Worm (Caenorhabditis elegans) whole organism, L3 larva: ENCODE measurements around the gene T15H9.5.

Source experiments
- ZK546.5 ChIP-seq: sonication (generic microtip); optimal IDR thresholded peaks from 2 replicates; lab custom pipeline; 2017; ENCODE audit warnings: missing biosample characterization, missing genetic modification characterization
- aly-2 ChIP-seq: fragments of 150-350 bp; optimal IDR thresholded peaks from 2 replicates; lab custom pipeline; 2014; ENCODE audit warnings: missing biosample characterization, missing genetic modification characterization
- ama-1 ChIP-seq: fragments of 150-350 bp; optimal IDR thresholded peaks from 2 replicates; lab custom pipeline; 2018
- ceh-16 ChIP-seq: sonication (generic microtip); optimal IDR thresholded peaks from 2 replicates; lab custom pipeline; 2017; ENCODE audit warnings: missing biosample characterization, missing genetic modification characterization
- ceh-28 ChIP-seq: fragments of 150-350 bp; optimal IDR thresholded peaks from 2 replicates; lab custom pipeline; 2014; ENCODE audit warnings: missing biosample characterization, missing genetic modification reagents, missing genetic modification characterization
- ceh-82 ChIP-seq: fragments of 150-350 bp; optimal IDR thresholded peaks from 2 replicates; lab custom pipeline; 2014; ENCODE audit warnings: missing biosample characterization, missing genetic modification characterization
- ceh-9 ChIP-seq: sonication (generic microtip); optimal IDR thresholded peaks from 2 replicates; lab custom pipeline; 2018; ENCODE audit warnings: missing biosample characterization, missing genetic modification characterization
- daf-12 ChIP-seq: fragments of 150-350 bp; optimal IDR thresholded peaks from 2 replicates; lab custom pipeline; 2014; ENCODE audit warnings: missing biosample characterization, missing genetic modification reagents, missing genetic modification characterization
- egl-5 ChIP-seq: fragments of 150-350 bp; optimal IDR thresholded peaks from 2 replicates; lab custom pipeline; 2017; ENCODE audit warnings: missing biosample characterization, missing genetic modification reagents, missing genetic modification characterization, inconsistent platforms
- elt-1 ChIP-seq: fragments of 150-350 bp; optimal IDR thresholded peaks from 2 replicates; lab custom pipeline; 2014; ENCODE audit warnings: missing biosample characterization, missing genetic modification characterization
- elt-2 ChIP-seq: sonication (generic microtip); optimal IDR thresholded peaks from 2 replicates; lab custom pipeline; 2016; ENCODE audit warnings: missing genetic modification reagents, mild to moderate bottlenecking, missing genetic modification characterization, missing compliant biosample characterization
- elt-3 ChIP-seq, 3 experiments: fragments of 150-350 bp in 1 of 3; sonication (generic microtip) in 2 of 3; optimal IDR thresholded peaks; 2 replicates in 2 of 3; 4 replicates in 1 of 3; lab custom pipeline; 2014 to 2017; ENCODE audit warnings: missing biosample characterization in 3 of 3, missing genetic modification characterization in 3 of 3
- eor-1 ChIP-seq, 2 experiments: fragments of 150-350 bp; optimal IDR thresholded peaks; 2 replicates each; lab custom pipeline; 2014 to 2018; ENCODE audit warnings: missing biosample characterization in 2 of 2, missing genetic modification characterization in 2 of 2
- fkh-10 ChIP-seq: sonication (generic microtip); optimal IDR thresholded peaks from 2 replicates; lab custom pipeline; 2017; ENCODE audit warnings: missing biosample characterization, missing genetic modification reagents, missing genetic modification characterization
- fos-1 ChIP-seq: fragments of 150-350 bp; optimal IDR thresholded peaks from 2 replicates; lab custom pipeline; 2014; ENCODE audit warnings: missing biosample characterization, missing genetic modification characterization
- hmg-11 ChIP-seq: sonication (generic microtip); optimal IDR thresholded peaks from 2 replicates; lab custom pipeline; 2016; ENCODE audit warnings: missing genetic modification characterization, missing compliant biosample characterization
- lin-39 ChIP-seq: fragments of 150-350 bp; optimal IDR thresholded peaks from 2 replicates; lab custom pipeline; 2018; ENCODE audit warnings: missing biosample characterization, missing genetic modification reagents, missing genetic modification characterization
- lsy-12 ChIP-seq: sonication (generic microtip); optimal IDR thresholded peaks from 2 replicates; lab custom pipeline; 2016; ENCODE audit warnings: mild to moderate bottlenecking, missing genetic modification characterization, missing compliant biosample characterization
- mdl-1 ChIP-seq: fragments of 150-350 bp; optimal IDR thresholded peaks from 2 replicates; lab custom pipeline; 2014; ENCODE audit warnings: missing biosample characterization, missing genetic modification characterization
- nfya-1 ChIP-seq: sonication (generic microtip); optimal IDR thresholded peaks from 2 replicates; lab custom pipeline; 2017; ENCODE audit warnings: missing genetic modification characterization, mild to moderate bottlenecking, missing compliant biosample characterization, antibody characterized with exemption, moderate library complexity; ENCODE audit not compliant: insufficient read depth
- nhr-11 ChIP-seq: fragments of 150-350 bp; optimal IDR thresholded peaks from 2 replicates; lab custom pipeline; 2014; ENCODE audit warnings: missing biosample characterization, missing genetic modification characterization
- nhr-12 ChIP-seq: fragments of 150-350 bp; optimal IDR thresholded peaks from 2 replicates; lab custom pipeline; 2014; ENCODE audit warnings: missing biosample characterization, missing genetic modification characterization
- nhr-23 ChIP-seq: fragments of 150-350 bp; optimal IDR thresholded peaks from 2 replicates; lab custom pipeline; 2014; ENCODE audit warnings: missing biosample characterization, missing genetic modification reagents, missing genetic modification characterization
- nhr-25 ChIP-seq: sonication (generic microtip); optimal IDR thresholded peaks from 2 replicates; lab custom pipeline; 2017; ENCODE audit warnings: missing biosample characterization, missing genetic modification characterization
- nhr-43 ChIP-seq: sonication (generic microtip); optimal IDR thresholded peaks from 2 replicates; lab custom pipeline; 2016; ENCODE audit warnings: mild to moderate bottlenecking, missing genetic modification characterization, missing compliant biosample characterization; ENCODE audit not compliant: poor library complexity, severe bottlenecking
- nhr-67 ChIP-seq: fragments of 150-350 bp; optimal IDR thresholded peaks from 2 replicates; lab custom pipeline; 2014; ENCODE audit warnings: missing biosample characterization, missing genetic modification characterization
- nhr-76 ChIP-seq: fragments of 150-350 bp; sonication (generic microtip); optimal IDR thresholded peaks from 5 replicates; lab custom pipeline; 2014; ENCODE audit warnings: missing biosample characterization, missing genetic modification characterization
- nhr-77 ChIP-seq: fragments of 150-350 bp; optimal IDR thresholded peaks from 2 replicates; lab custom pipeline; 2014; ENCODE audit warnings: missing biosample characterization, missing genetic modification characterization
- pha-4 ChIP-seq: fragments of 150-350 bp; optimal IDR thresholded peaks from 2 replicates; lab custom pipeline; 2014; ENCODE audit warnings: missing biosample characterization, missing genetic modification reagents, missing genetic modification characterization
- pqm-1 ChIP-seq: fragments of 150-350 bp; optimal IDR thresholded peaks from 2 replicates; lab custom pipeline; 2017; ENCODE audit warnings: missing biosample characterization, missing genetic modification characterization, inconsistent platforms
- sea-2 ChIP-seq: fragments of 150-350 bp; sonication (generic microtip); optimal IDR thresholded peaks from 4 replicates; lab custom pipeline; 2014; ENCODE audit warnings: missing biosample characterization, missing genetic modification reagents, missing genetic modification characterization
- skn-1 ChIP-seq: fragments of 150-350 bp; optimal IDR thresholded peaks from 2 replicates; lab custom pipeline; 2014; ENCODE audit warnings: missing biosample characterization, missing genetic modification characterization
- unc-39 ChIP-seq: sonication (generic microtip); optimal IDR thresholded peaks from 4 replicates; lab custom pipeline; 2017; ENCODE audit warnings: missing biosample characterization, missing genetic modification characterization
- unc-62 ChIP-seq: fragments of 150-350 bp; sonication (generic microtip); optimal IDR thresholded peaks from 4 replicates; lab custom pipeline; 2014; ENCODE audit warnings: missing biosample characterization, missing genetic modification reagents, missing genetic modification characterization
- zag-1 ChIP-seq: fragments of 150-350 bp; optimal IDR thresholded peaks from 2 replicates; lab custom pipeline; 2014; ENCODE audit warnings: missing biosample characterization, missing genetic modification characterization
- ztf-11 ChIP-seq: fragments of 150-350 bp; optimal IDR thresholded peaks from 2 replicates; lab custom pipeline; 2014; ENCODE audit warnings: missing biosample characterization, missing genetic modification characterization

T15H9.5 gene

ce11 chrII:9573412-9573811 lies 37.8 kb downstream of the T15H9.5 start:
- TF ChIP-seq nhr-23 (tag; lab: Kevin White, UChicago) (peak; percentile 54), ceh-9 (tag; lab: Kevin White, UChicago) (no peak)

DNA sequence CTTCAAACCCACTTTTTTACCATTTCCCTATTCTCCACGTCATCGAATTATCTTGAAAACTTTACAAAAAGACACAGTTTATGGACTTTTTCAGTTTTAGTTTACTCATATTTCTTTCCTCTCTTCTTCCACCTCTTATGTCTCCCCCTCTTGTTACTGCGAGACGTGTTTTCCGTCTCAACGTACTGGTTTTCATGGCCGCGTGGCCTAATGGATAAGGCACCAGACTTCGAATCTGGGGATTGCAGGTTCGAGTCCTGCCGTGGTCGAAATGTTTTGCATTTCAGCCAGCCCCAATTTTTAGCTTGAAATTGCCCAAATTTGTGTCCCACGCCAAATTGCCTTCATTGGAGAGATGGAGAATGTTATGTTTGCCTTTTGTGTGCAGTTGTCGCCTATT lies 45.2 kb downstream of the T15H9.5 start:
- peak; percentile 63 for TF ChIP-seq hmg-11 (tag; lab: Kevin White, UChicago)
- TF ChIP-seq nhr-67 (tag; lab: Kevin White, UChicago), result no peak
- no peak for TF ChIP-seq skn-1 (tag; lab: Kevin White, UChicago)
- no peak for TF ChIP-seq ceh-28 (tag; lab: Kevin White, UChicago)
- no peak for TF ChIP-seq pqm-1 (tag; lab: Kevin White, UChicago)
- TF ChIP-seq daf-12, result no peak
- no peak for TF ChIP-seq fos-1 (tag; lab: Kevin White, UChicago)
- peak; percentile 1 for TF ChIP-seq pha-4
- TF ChIP-seq elt-3 (tag; optimal IDR thresholded peaks at IDR 0.05; lab: Kevin White, UChicago), result no peak
- no peak for TF ChIP-seq ama-1 (lab: Kevin White, UChicago)
- no peak for TF ChIP-seq ceh-9 (tag; lab: Kevin White, UChicago)
- TF ChIP-seq lsy-12 (tag; lab: Kevin White, UChicago), result peak; percentile 70
- no peak for TF ChIP-seq mdl-1 (tag; lab: Kevin White, UChicago)
- TF ChIP-seq elt-2 (tag; lab: Kevin White, UChicago), result peak; percentile 37
- TF ChIP-seq ztf-11 (tag; lab: Kevin White, UChicago), result no peak
- TF ChIP-seq sea-2, result no peak
- TF ChIP-seq nhr-76 (tag; lab: Kevin White, UChicago), result no peak
- no peak for TF ChIP-seq zag-1 (tag; lab: Kevin White, UChicago)
- TF ChIP-seq unc-62 (GFP tag; lab: Kevin White, UChicago), result no peak
- TF ChIP-seq nhr-25 (tag; lab: Kevin White, UChicago), result peak; percentile 42
- TF ChIP-seq elt-1 (tag; lab: Kevin White, UChicago), result no peak
- TF ChIP-seq egl-5 (tag; lab: Kevin White, UChicago), result no peak
- no peak for TF ChIP-seq nhr-12
- TF ChIP-seq nhr-43, result peak; percentile 33
- no peak for TF ChIP-seq ceh-82 (tag; lab: Kevin White, UChicago)
- peak; percentile 72 for TF ChIP-seq nhr-77 (tag; lab: Kevin White, UChicago)
- no peak for TF ChIP-seq aly-2 (tag; lab: Kevin White, UChicago)
- peak; percentile 24 for TF ChIP-seq nfya-1
- peak; percentile 53 for TF ChIP-seq nhr-23 (tag; lab: Kevin White, UChicago)
- peak; percentile 23 for TF ChIP-seq unc-39 (tag; lab: Kevin White, UChicago)

DNA sequence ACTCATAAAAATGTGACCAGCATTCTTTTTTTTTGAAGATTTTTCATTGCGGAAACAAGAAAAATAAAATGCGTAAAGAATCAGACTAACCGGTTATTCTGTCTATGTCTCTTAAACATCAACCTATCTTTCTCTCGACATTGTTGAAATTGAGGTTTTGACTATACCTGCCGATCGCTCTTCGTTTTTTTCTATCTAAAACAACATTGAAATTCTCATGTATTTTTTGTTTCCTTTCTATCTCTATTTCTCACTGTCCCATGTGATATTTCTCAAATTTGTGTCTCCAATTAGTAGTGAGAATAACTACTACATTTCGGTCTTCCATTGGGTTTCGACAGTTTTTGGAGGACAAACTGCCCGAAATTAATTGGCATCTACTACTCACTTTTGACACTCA lies 50.4 kb downstream of the T15H9.5 start:
- TF ChIP-seq ceh-28 (tag; lab: Kevin White, UChicago), result no peak
- TF ChIP-seq ceh-16 (tag; lab: Kevin White, UChicago), result no peak
- peak; percentile 10 for TF ChIP-seq nhr-23 (tag; lab: Kevin White, UChicago)
- no peak for TF ChIP-seq ama-1 (lab: Kevin White, UChicago)
- no peak for TF ChIP-seq mdl-1 (tag; lab: Kevin White, UChicago)
- no peak for TF ChIP-seq nhr-11 (tag; lab: Kevin White, UChicago)
- no peak for TF ChIP-seq ceh-9 (tag; lab: Kevin White, UChicago)
- TF ChIP-seq nhr-43, result peak; percentile 9
- no peak for TF ChIP-seq daf-12
- no peak for TF ChIP-seq elt-1 (tag; lab: Kevin White, UChicago)
- TF ChIP-seq nhr-25 (tag; lab: Kevin White, UChicago), result peak; percentile 75
- TF ChIP-seq fkh-10 (GFP tag; lab: Kevin White, UChicago), result no peak
- TF ChIP-seq unc-62 (GFP tag; lab: Kevin White, UChicago), result no peak
- TF ChIP-seq lin-39 (tag; lab: Kevin White, UChicago), result no peak
- no peak for TF ChIP-seq ztf-11 (tag; lab: Kevin White, UChicago)
- TF ChIP-seq eor-1 (tag; optimal IDR thresholded peaks at IDR 0.05; lab: Kevin White, UChicago), result no peak
- no peak for TF ChIP-seq ZK546.5 (tag; lab: Kevin White, UChicago)
